Worm (Caenorhabditis elegans) whole organism, midembryonic: ENCODE measurements around the gene nono-1.

ENCODE experiments used
- cog-1 ChIP-seq: sonication (generic microtip); optimal IDR thresholded peaks from 2 replicates; lab custom pipeline; 2016; ENCODE audit warnings: missing genetic modification characterization, missing compliant biosample characterization
- flt-1 ChIP-seq: fragments of 200-800 bp; sonication (Bioruptor generic); IDR thresholded peaks from 2 replicates; pipeline ENCODE4 v1.3.6; 2022; ENCODE audit warnings: missing genetic modification characterization, missing compliant biosample characterization
- klf-2 ChIP-seq: fragments of 200-800 bp; sonication (Bioruptor generic); conservative IDR thresholded peaks from 2 replicates; pipeline ENCODE4 v1.3.6; 2022; ENCODE audit warnings: missing genetic modification reagents, missing genetic modification characterization, missing compliant biosample characterization
- med-1 ChIP-seq: sonication (generic microtip); optimal IDR thresholded peaks from 2 replicates; lab custom pipeline; 2017; ENCODE audit warnings: missing genetic modification characterization, mild to moderate bottlenecking, missing compliant biosample characterization, antibody characterized with exemption, missing genetic modification reagents; ENCODE audit not compliant: insufficient read depth
- ztf-23 ChIP-seq: fragments of 200-800 bp; sonication (Bioruptor generic); IDR thresholded peaks from 2 replicates; pipeline ENCODE4 v1.3.6; 2022; ENCODE audit warnings: missing genetic modification reagents, missing genetic modification characterization, missing compliant biosample characterization
- ztf-29 ChIP-seq: fragments of 200-800 bp; sonication (Bioruptor generic); IDR thresholded peaks from 2 replicates; pipeline ENCODE4 v1.3.6; 2022; ENCODE audit warnings: missing genetic modification reagents, missing genetic modification characterization, missing compliant biosample characterization

ce11 chrIII:5925724-5926123 lies 32.3 kb downstream of the nono-1 start, which contains the start of the genes dnc-2 and bcl-7:
- TF ChIP-seq ztf-29 (GFP tag; lab: Robert Waterston, UW), result no peak
- no peak for TF ChIP-seq klf-2 (GFP tag; lab: Robert Waterston, UW)
- TF ChIP-seq flt-1 (GFP tag; lab: Robert Waterston, UW), result no peak
- TF ChIP-seq cog-1, result no peak
- TF ChIP-seq med-1, result no peak
- no peak for TF ChIP-seq ztf-23 (GFP tag; lab: Robert Waterston, UW)
